Worm (Caenorhabditis elegans): Measurements from ENCODE around the gene cit-1.2.

- TF ChIP-seq ets-7 (tag; optimal IDR thresholded peaks at IDR 0.05): no peak
- TF ChIP-seq ama-1 (optimal IDR thresholded peaks at IDR 0.05): no peak
- TF ChIP-seq hmg-4 (GFP tag; optimal IDR thresholded peaks at IDR 0.05): no peak
- no peak for TF ChIP-seq aly-1 (tag; optimal IDR thresholded peaks at IDR 0.05)
- TF ChIP-seq B0310.2 (tag; optimal IDR thresholded peaks at IDR 0.05): no peak
- TF ChIP-seq tbx-11 (GFP tag; IDR thresholded peaks at IDR 0.05): no peak
- TF ChIP-seq F13C5.2 (tag; optimal IDR thresholded peaks at IDR 0.05): no peak
These were observed 28.6 kb upstream of the cit-1.2 start for ce11 chrIII:7981938-7982337.
